Worm (Caenorhabditis elegans) whole organism, mixed stage, embryonic: Measurements from ENCODE around the gene C25H3.14.

Source experiments
- nhr-28 ChIP-seq: fragments of 150-350 bp; optimal IDR thresholded peaks from 2 replicates; lab custom pipeline; 2014; ENCODE audit warnings: missing biosample characterization, missing genetic modification characterization
- nhr-76 ChIP-seq: sonication (generic microtip); optimal IDR thresholded peaks from 2 replicates; lab custom pipeline; 2017; ENCODE audit warnings: missing biosample characterization, missing genetic modification characterization
- ztf-11 ChIP-seq: fragments of 150-350 bp; optimal IDR thresholded peaks from 2 replicates; lab custom pipeline; 2014; ENCODE audit warnings: missing biosample characterization, missing genetic modification characterization

ce11 chrII:5738795-5739194 is 43.9 kb downstream of the C25H3.14 start, which contains the start of gene hlh-14:
- TF ChIP-seq ztf-11 (tag; lab: Kevin White, UChicago) (no peak), nhr-28 (no peak), nhr-76 (no peak)
